Worm (Caenorhabditis elegans) whole organism, L4 larva: ENCODE measurements around the gene F25E5.5.

Source experiments
- fkh-10 ChIP-seq: fragments of 150-350 bp; optimal IDR thresholded peaks from 2 replicates; lab custom pipeline; 2014; ENCODE audit warnings: missing biosample characterization, missing genetic modification reagents, missing genetic modification characterization
- lin-15B ChIP-seq: fragments of 150-350 bp; sonication (generic microtip); optimal IDR thresholded peaks from 3 replicates; lab custom pipeline; 2014; ENCODE audit warnings: missing biosample characterization, missing genetic modification characterization

DNA sequence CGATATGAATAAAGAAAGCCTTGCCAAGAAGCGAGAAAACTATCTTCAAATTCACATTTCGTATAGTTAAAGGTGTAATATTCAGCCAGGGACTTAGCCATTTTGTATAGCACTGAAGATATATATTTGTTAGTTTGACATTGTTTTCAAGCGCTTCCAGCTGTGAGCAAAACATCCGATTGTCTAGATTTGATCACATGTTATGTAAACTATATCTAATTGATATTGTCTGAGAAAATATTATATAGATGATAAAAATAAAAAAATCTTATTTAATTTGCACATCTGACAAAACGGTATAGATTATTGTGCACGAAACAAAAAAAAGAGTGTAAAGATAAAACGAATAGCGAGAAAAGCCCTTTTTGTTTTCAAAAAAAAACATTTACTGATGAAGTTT is 17.6 kb downstream of the F25E5.5 start, which contains the start of gene srh-89:
- no peak for TF ChIP-seq lin-15B (tag; lab: Kevin White, UChicago)
- TF ChIP-seq fkh-10 = no peak
